Fruit fly (Drosophila melanogaster) whole organism: Measurements from ENCODE around the gene CG12480.

Experiments
- CG8478 ChIP-seq: fragments of >200 bp; optimal IDR thresholded peaks from 2 replicates; lab custom pipeline; 2018; ENCODE audit warnings: inconsistent platforms
- Dll ChIP-seq: fragments of >200 bp; optimal IDR thresholded peaks from 2 replicates; lab custom pipeline; 2017
- EcR ChIP-seq, 2 experiments: fragments of >200 bp; optimal IDR thresholded peaks; 2 replicates each; lab custom pipeline; 2017; ENCODE audit warnings: missing biosample characterization in 2 of 2, missing genetic modification characterization in 2 of 2, missing genetic modification reagents in 2 of 2
- pan ChIP-seq: fragments of >200 bp; optimal IDR thresholded peaks from 2 replicates; lab custom pipeline; 2017
- psq ChIP-seq: fragments of >200 bp; optimal IDR thresholded peaks from 2 replicates; lab custom pipeline; 2017
- usp ChIP-seq: fragments of >200 bp; optimal IDR thresholded peaks from 2 replicates; lab custom pipeline; 2017; ENCODE audit warnings: missing biosample characterization, missing genetic modification characterization, mixed read lengths

dm6 chrX:14218045-14218483, 48.7 kb downstream of the CG12480 start:
- TF ChIP-seq Dll (lab: Kevin White, UChicago) (no peak), EcR (GFP tag; optimal IDR thresholded peaks at IDR 0.05; lab: Kevin White, UChicago) (no peak), CG8478 (no peak), pan (lab: Kevin White, UChicago) (no peak), psq (no peak), usp (GFP tag; lab: Kevin White, UChicago) (no peak)
